Worm (Caenorhabditis elegans) whole organism, L3 larva: ENCODE data around the gene T26H10.2.

ENCODE experiments used
- R02D3.7 ChIP-seq: fragments of 150-350 bp; optimal IDR thresholded peaks from 2 replicates; lab custom pipeline; 2014; ENCODE audit warnings: missing biosample characterization, missing genetic modification characterization
- ceh-28 ChIP-seq: fragments of 150-350 bp; optimal IDR thresholded peaks from 2 replicates; lab custom pipeline; 2014; ENCODE audit warnings: missing biosample characterization, missing genetic modification reagents, missing genetic modification characterization
- ceh-82 ChIP-seq: fragments of 150-350 bp; optimal IDR thresholded peaks from 2 replicates; lab custom pipeline; 2014; ENCODE audit warnings: missing biosample characterization, missing genetic modification characterization
- ceh-9 ChIP-seq: sonication (generic microtip); optimal IDR thresholded peaks from 2 replicates; lab custom pipeline; 2018; ENCODE audit warnings: missing biosample characterization, missing genetic modification characterization
- daf-12 ChIP-seq: fragments of 150-350 bp; optimal IDR thresholded peaks from 2 replicates; lab custom pipeline; 2014; ENCODE audit warnings: missing biosample characterization, missing genetic modification reagents, missing genetic modification characterization
- mdl-1 ChIP-seq: fragments of 150-350 bp; optimal IDR thresholded peaks from 2 replicates; lab custom pipeline; 2014; ENCODE audit warnings: missing biosample characterization, missing genetic modification characterization
- nhr-77 ChIP-seq: fragments of 150-350 bp; optimal IDR thresholded peaks from 2 replicates; lab custom pipeline; 2014; ENCODE audit warnings: missing biosample characterization, missing genetic modification characterization
- snpc-4 ChIP-seq: fragments of 150-350 bp; optimal IDR thresholded peaks from 2 replicates; lab custom pipeline; 2014; ENCODE audit warnings: missing biosample characterization, missing genetic modification characterization
- unc-39 ChIP-seq: sonication (generic microtip); optimal IDR thresholded peaks from 4 replicates; lab custom pipeline; 2017; ENCODE audit warnings: missing biosample characterization, missing genetic modification characterization

DNA sequence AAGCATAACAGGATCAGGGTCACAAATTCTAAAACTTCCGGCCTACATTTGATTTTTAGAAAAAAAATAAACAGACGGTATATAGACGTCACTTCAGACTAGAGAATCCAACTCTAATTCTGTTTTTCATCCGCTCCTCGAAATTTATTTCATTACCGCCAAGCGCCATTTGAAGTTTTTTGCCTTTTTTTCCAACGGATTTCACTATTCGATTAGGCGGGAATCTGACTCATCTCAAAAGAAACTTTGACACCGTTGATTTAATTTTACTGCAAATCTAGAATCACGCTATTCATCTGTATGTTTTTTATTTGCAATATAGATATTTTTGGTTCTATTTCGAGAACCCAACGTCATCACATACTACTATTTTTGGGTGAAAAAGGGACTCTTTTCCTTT lies 6.4 kb upstream of the T26H10.2 start:
- TF ChIP-seq snpc-4 (tag; lab: Kevin White, UChicago), result no peak
- no peak for TF ChIP-seq nhr-77 (tag; lab: Kevin White, UChicago)
- TF ChIP-seq mdl-1, result no peak
- TF ChIP-seq unc-39, result no peak
- TF ChIP-seq ceh-82 (tag; lab: Kevin White, UChicago), result no peak
- TF ChIP-seq daf-12 (tag; lab: Kevin White, UChicago), result no peak
- TF ChIP-seq ceh-28 (tag; lab: Kevin White, UChicago), result no peak
- no peak for TF ChIP-seq R02D3.7 (tag; lab: Kevin White, UChicago)
- TF ChIP-seq ceh-9 (tag; lab: Kevin White, UChicago), result no peak
